Fruit fly (Drosophila melanogaster) whole organism, pupa: ENCODE results near the gene CG8907.

Experiments used
- CG10348 ChIP-seq: fragments of 200-800 bp; sonication (Bioruptor generic); IDR thresholded peaks from 2 replicates; pipeline ENCODE4 v1.3.6; 2022; ENCODE audit warnings: missing biosample characterization, missing genetic modification characterization
- CG12605 ChIP-seq: fragments of 200-800 bp; sonication (Bioruptor generic); IDR thresholded peaks from 2 replicates; pipeline ENCODE4 v1.3.6; 2022; ENCODE audit warnings: missing biosample characterization, missing genetic modification characterization
- CG13204 ChIP-seq: fragments of 200-800 bp; sonication (Bioruptor generic); optimal IDR thresholded peaks from 2 replicates; lab custom pipeline; 2018; ENCODE audit warnings: missing biosample characterization, mild to moderate bottlenecking, missing genetic modification characterization, moderate library complexity
- CG14655 ChIP-seq: fragments of 200-800 bp; sonication (Bioruptor generic); optimal IDR thresholded peaks from 3 replicates; lab custom pipeline; 2017; ENCODE audit warnings: mild to moderate bottlenecking, missing biosample characterization, missing genetic modification reagents, missing genetic modification characterization
- CG15710 ChIP-seq: fragments of 200-800 bp; sonication (Bioruptor generic); optimal IDR thresholded peaks from 2 replicates; lab custom pipeline; 2018; ENCODE audit warnings: missing biosample characterization, mild to moderate bottlenecking, missing genetic modification characterization, moderate library complexity
- CG17806 ChIP-seq: fragments of 200-800 bp; sonication (Bioruptor generic); optimal IDR thresholded peaks from 2 replicates; lab custom pipeline; 2018; ENCODE audit warnings: missing biosample characterization, mild to moderate bottlenecking, missing genetic modification characterization, moderate library complexity
- CG32121 ChIP-seq: fragments of 200-800 bp; sonication (Bioruptor generic); IDR thresholded peaks from 2 replicates; pipeline ENCODE4 v1.3.6; 2022; ENCODE audit warnings: missing biosample characterization, missing genetic modification characterization
- CG34367 ChIP-seq: fragments of 200-800 bp; sonication (Bioruptor generic); optimal IDR thresholded peaks from 2 replicates; lab custom pipeline; 2018; ENCODE audit warnings: missing biosample characterization, mild to moderate bottlenecking, missing genetic modification characterization
- CG4496 ChIP-seq: fragments of 200-800 bp; sonication (Bioruptor generic); IDR thresholded peaks from 3 replicates; pipeline ENCODE4 v1.3.6; 2022; ENCODE audit warnings: missing biosample characterization, missing genetic modification characterization
- CG8159 ChIP-seq: fragments of 200-800 bp; sonication (Bioruptor generic); optimal IDR thresholded peaks from 3 replicates; lab custom pipeline; 2018; ENCODE audit warnings: missing biosample characterization, mild to moderate bottlenecking, missing genetic modification characterization, moderate library complexity
- CG8301 ChIP-seq: fragments of 200-800 bp; sonication (Bioruptor generic); optimal IDR thresholded peaks from 2 replicates; lab custom pipeline; 2018; ENCODE audit warnings: missing biosample characterization, mild to moderate bottlenecking, missing genetic modification characterization
- CG9948 ChIP-seq: fragments of 200-800 bp; sonication (Bioruptor generic); optimal IDR thresholded peaks from 2 replicates; lab custom pipeline; 2018; ENCODE audit warnings: missing biosample characterization, mild to moderate bottlenecking, missing genetic modification characterization, moderate library complexity
- D1 ChIP-seq: fragments of 200-800 bp; sonication (Bioruptor generic); optimal IDR thresholded peaks from 2 replicates; lab custom pipeline; 2018; ENCODE audit warnings: missing biosample characterization, mild to moderate bottlenecking, missing genetic modification characterization, moderate library complexity
- EcR ChIP-seq: fragments of 200-800 bp; sonication (Bioruptor generic); optimal IDR thresholded peaks from 3 replicates; lab custom pipeline; 2019; ENCODE audit warnings: missing biosample characterization, missing genetic modification characterization, mild to moderate bottlenecking, moderate library complexity, missing genetic modification reagents
- Ets98B ChIP-seq: fragments of 200-800 bp; sonication (Bioruptor generic); IDR thresholded peaks from 2 replicates; pipeline ENCODE4 v1.3.6; 2022; ENCODE audit warnings: missing biosample characterization, missing genetic modification characterization
- Pif1A ChIP-seq: fragments of 200-800 bp; sonication (Bioruptor generic); optimal IDR thresholded peaks from 3 replicates; lab custom pipeline; 2016; ENCODE audit warnings: missing biosample characterization, missing genetic modification characterization
- Pif1B ChIP-seq: fragments of 200-800 bp; sonication (Bioruptor generic); optimal IDR thresholded peaks from 3 replicates; lab custom pipeline; 2016; ENCODE audit warnings: missing biosample characterization, missing genetic modification characterization
- Snoo ChIP-seq: fragments of 200-800 bp; sonication (Bioruptor generic); optimal IDR thresholded peaks from 3 replicates; lab custom pipeline; 2017; ENCODE audit warnings: missing biosample characterization, mild to moderate bottlenecking, missing genetic modification characterization, inconsistent platforms
- fd96Ca ChIP-seq: fragments of 200-800 bp; sonication (Bioruptor generic); IDR thresholded peaks from 3 replicates; pipeline ENCODE4 v1.3.6; 2022; ENCODE audit warnings: missing biosample characterization, missing genetic modification characterization
- gl ChIP-seq: fragments of 200-800 bp; sonication (Bioruptor generic); optimal IDR thresholded peaks from 2 replicates; lab custom pipeline; 2018; ENCODE audit warnings: missing biosample characterization, mild to moderate bottlenecking, missing genetic modification characterization
- rn ChIP-seq: fragments of 200-800 bp; sonication (Bioruptor generic); IDR thresholded peaks from 2 replicates; pipeline ENCODE4 v1.3.6; 2022; ENCODE audit warnings: missing biosample characterization, missing genetic modification characterization

CG8907 gene

DNA sequence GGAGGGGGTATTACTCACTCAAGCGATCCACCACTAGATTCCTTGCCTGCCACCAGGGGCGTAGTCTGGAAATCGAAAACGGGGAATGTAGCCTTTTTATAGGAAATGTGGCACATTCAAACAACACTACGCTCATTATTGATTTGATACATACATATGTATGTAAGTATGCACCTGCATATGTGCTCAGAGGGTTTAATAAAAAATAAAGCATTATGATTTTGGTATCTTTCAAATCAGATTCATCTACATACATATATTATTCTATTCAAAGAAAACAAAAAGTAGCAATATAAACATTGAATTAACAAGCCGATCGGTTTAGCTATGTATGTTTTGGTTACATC, 48.8 kb downstream of the CG8907 start:
- TF ChIP-seq CG14655 (GFP tag; lab: Kevin White, UChicago) (peak; percentile 78), CG34367 (tag; lab: Kevin White, UChicago) (peak; percentile 16), CG12605 (peak; percentile 39; the same call in 1 of the 2 replicates), Pif1B (GFP tag; lab: Kevin White, UChicago) (peak; percentile 22), CG8159 (tag; lab: Kevin White, UChicago) (peak; percentile 70), gl (tag; lab: Kevin White, UChicago) (no peak), fd96Ca (GFP tag; lab: Robert Waterston, UW) (no peak; the same call in 2 of the 3 replicates), Snoo (tag; lab: Kevin White, UChicago) (peak; percentile 2), Pif1A (GFP tag; lab: Kevin White, UChicago) (peak; percentile 70), Ets98B (peak; percentile 7; the same call in 1 of the 2 replicates), D1 (tag; lab: Kevin White, UChicago) (no peak), CG4496 (GFP tag; lab: Robert Waterston, UW) (peak; percentile 43), EcR (GFP tag; lab: Kevin White, UChicago) (no peak), CG13204 (GFP tag; lab: Kevin White, UChicago) (no peak), CG9948 (peak; percentile 62), CG8301 (tag; lab: Kevin White, UChicago) (peak; percentile 71), CG15710 (tag; lab: Kevin White, UChicago) (peak; percentile 44), CG17806 (tag; lab: Kevin White, UChicago) (peak; percentile 52)

DNA sequence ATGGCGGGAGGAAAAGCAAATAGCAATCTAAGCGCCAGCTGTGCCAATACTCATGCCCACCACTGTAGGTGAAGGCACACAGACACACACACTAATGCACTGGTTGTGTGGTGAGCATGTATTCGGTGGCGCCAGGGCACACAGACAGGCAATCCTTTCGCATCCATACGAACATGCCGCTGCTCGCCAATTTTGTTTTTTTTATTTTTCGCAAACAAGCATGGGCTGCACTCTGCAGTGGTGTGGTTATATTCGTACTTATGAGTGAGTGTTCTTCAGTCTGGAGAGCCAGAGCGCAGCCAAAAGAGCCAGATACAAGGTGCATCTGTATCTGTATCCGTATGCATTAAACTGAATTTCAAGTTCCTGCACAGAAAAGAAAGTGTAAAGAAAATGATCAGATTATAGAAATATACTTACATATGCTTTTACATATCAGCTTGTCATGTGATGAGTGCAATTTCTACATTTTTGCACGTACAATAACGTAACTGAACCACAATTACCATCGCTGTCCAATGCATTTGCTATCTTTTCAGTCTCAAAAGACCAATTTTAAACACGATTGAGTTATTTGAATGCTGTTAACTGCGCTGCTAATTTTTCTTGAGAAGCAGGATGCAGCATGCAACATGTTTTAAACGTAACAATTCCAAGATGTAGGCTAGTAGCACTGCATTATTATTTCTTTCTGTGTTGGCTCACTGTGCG, 51.2 kb downstream of the CG8907 start:
- TF ChIP-seq Ets98B (peak; percentile 58), CG32121 (peak; percentile 42; the same call in 1 of the 2 replicates), CG4496 (GFP tag; lab: Robert Waterston, UW) (peak; percentile 66), CG8301 (tag; lab: Kevin White, UChicago) (peak; percentile 93), CG15710 (tag; lab: Kevin White, UChicago) (peak; percentile 88), D1 (tag; lab: Kevin White, UChicago) (peak; percentile 65), Pif1A (GFP tag; lab: Kevin White, UChicago) (peak; percentile 80), CG8159 (tag; lab: Kevin White, UChicago) (peak; percentile 91), EcR (GFP tag; lab: Kevin White, UChicago) (peak; percentile 55), CG9948 (peak; percentile 91), Snoo (tag; lab: Kevin White, UChicago) (peak; percentile 72), fd96Ca (GFP tag; lab: Robert Waterston, UW) (peak; percentile 80), CG12605 (peak; percentile 9; the same call in 1 of the 2 replicates), rn (GFP tag; lab: Robert Waterston, UW) (peak; percentile 68), CG34367 (tag; lab: Kevin White, UChicago) (peak; percentile 86), CG10348 (peak; percentile 58), CG13204 (GFP tag; lab: Kevin White, UChicago) (peak; percentile 85), gl (tag; lab: Kevin White, UChicago) (peak; percentile 54), Pif1B (GFP tag; lab: Kevin White, UChicago) (peak; percentile 81), CG17806 (tag; lab: Kevin White, UChicago) (peak; percentile 78), CG14655 (GFP tag; lab: Kevin White, UChicago) (peak; percentile 96)
- TF ChIP-seq, all 21 proteins: peak for 21

dm6 chr3R:17059811-17060169, 51.7 kb downstream of the CG8907 start:
- TF ChIP-seq CG13204 (GFP tag; lab: Kevin White, UChicago), result peak; percentile 78
- no peak; the same call in 2 of the 3 replicates for TF ChIP-seq fd96Ca (GFP tag; lab: Robert Waterston, UW)

DNA sequence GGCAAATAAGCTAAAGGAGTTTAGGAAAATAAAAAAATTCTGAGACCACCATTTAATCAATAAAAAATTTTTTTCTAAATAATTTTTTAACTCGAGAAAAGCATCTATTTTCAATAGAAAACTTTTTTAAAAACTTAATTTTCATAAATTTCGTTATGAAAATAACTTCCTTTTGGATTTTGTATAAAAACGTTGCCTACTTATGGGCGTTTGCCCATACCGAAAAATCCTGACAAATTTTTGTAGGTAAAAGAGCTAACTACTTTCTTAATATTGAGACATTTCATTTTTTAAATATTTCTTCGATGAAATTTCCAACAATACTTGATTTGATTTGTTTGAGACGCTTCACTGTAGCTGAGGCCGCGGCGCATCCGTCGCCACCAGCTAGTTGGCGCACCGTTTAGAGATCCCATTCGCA, 52.2 kb downstream of the CG8907 start:
- TF ChIP-seq CG15710 (tag; lab: Kevin White, UChicago), result peak; percentile 70
- TF ChIP-seq Pif1A (GFP tag; lab: Kevin White, UChicago), result peak; percentile 77
- no peak for TF ChIP-seq EcR (GFP tag; lab: Kevin White, UChicago)
- TF ChIP-seq CG10348, result no peak
- peak; percentile 13 for TF ChIP-seq gl (tag; lab: Kevin White, UChicago)
- no peak; the same call in 1 of the 2 replicates for TF ChIP-seq CG32121
- peak; percentile 67 for TF ChIP-seq CG17806 (tag; lab: Kevin White, UChicago)
- peak; percentile 74 for TF ChIP-seq Pif1B (GFP tag; lab: Kevin White, UChicago)
- peak; percentile 78 for TF ChIP-seq CG8301 (tag; lab: Kevin White, UChicago)
- TF ChIP-seq Snoo (tag; lab: Kevin White, UChicago), result no peak
- TF ChIP-seq CG4496 (GFP tag; lab: Robert Waterston, UW), result peak; percentile 77
- TF ChIP-seq Ets98B, result peak; percentile 42
- peak; percentile 65 for TF ChIP-seq D1 (tag; lab: Kevin White, UChicago)
- 0 out of 3 replicates have a peak, but pooled peaks have one; percentile 6 for TF ChIP-seq fd96Ca (GFP tag; lab: Robert Waterston, UW)
- TF ChIP-seq rn (GFP tag; lab: Robert Waterston, UW), result no peak; the same call in 1 of the 2 replicates
- TF ChIP-seq CG14655 (GFP tag; lab: Kevin White, UChicago), result peak; percentile 90
- TF ChIP-seq CG12605, result 0 out of 2 replicates have a peak, but pooled peaks have one; percentile 29
- TF ChIP-seq CG34367 (tag; lab: Kevin White, UChicago), result peak; percentile 39
- TF ChIP-seq CG13204 (GFP tag; lab: Kevin White, UChicago), result no peak
- peak; percentile 75 for TF ChIP-seq CG9948
- peak; percentile 79 for TF ChIP-seq CG8159 (tag; lab: Kevin White, UChicago)

DNA sequence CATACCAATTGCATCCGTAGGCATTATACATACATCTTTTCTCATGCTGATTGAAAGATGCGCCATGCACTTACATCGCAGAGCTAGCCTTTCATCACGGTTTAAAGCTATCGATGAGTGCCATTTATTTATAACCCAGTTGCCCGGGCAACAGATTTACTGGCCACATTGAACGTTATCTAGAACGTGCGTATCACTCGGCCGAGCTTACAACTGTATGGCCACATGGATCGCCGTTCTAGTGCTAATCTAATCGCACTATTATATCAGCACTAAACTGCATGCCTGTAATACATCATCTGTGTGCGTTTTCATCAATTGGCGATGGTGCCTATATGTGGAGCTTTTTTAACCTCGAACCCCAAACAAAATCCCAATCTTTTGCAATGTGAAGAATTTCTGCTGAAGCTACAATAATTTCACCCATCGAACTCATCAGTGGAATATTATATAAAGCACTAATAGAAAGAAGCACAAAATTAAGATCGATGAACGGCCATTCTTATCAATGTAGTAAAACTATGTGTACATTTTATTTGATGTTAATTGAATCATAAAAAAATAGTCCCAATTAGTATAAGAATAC, 52.8 kb downstream of the CG8907 start:
- no peak for TF ChIP-seq CG10348
- TF ChIP-seq CG14655 (GFP tag; lab: Kevin White, UChicago), result no peak
- TF ChIP-seq CG9948, result no peak
- TF ChIP-seq CG8159 (tag; lab: Kevin White, UChicago), result no peak
- no peak for TF ChIP-seq CG8301 (tag; lab: Kevin White, UChicago)
- no peak for TF ChIP-seq Pif1A (GFP tag; lab: Kevin White, UChicago)
- no peak for TF ChIP-seq CG32121
- TF ChIP-seq CG15710 (tag; lab: Kevin White, UChicago), result no peak
